Worm (Caenorhabditis elegans): ENCODE measurements around the gene T22H9.1.

DNA sequence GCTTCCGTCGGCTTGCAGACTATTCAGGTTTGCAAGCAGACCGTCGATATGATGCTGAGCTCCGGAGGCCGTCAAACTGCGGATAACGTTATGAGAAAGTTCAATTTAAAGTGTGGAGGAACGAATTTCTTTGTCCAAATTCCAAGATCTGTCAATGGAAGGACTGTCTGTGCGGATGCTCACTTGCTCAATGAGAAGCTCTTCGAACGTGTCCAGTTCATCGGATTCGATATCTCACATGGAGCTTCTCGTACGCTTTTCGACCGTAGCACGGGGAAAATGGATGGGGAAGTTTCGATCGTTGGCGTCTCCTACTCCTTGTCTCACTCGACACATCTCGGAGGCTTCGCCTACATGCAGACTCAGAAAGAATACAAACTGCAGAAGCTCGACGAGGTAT lies 13.6 kb upstream of the T22H9.1 start:
- TF ChIP-seq tra-4 (tag; optimal IDR thresholded peaks at IDR 0.05) (no peak), ama-1 (optimal IDR thresholded peaks at IDR 0.05) (no peak), tbx-11 (GFP tag; IDR thresholded peaks at IDR 0.05) (no peak), flt-1 (GFP tag; IDR thresholded peaks at IDR 0.05) (no peak), hmbx-1 (tag; optimal IDR thresholded peaks at IDR 0.05) (no peak), B0310.2 (tag; optimal IDR thresholded peaks at IDR 0.05) (no peak), pes-1 (GFP tag; IDR thresholded peaks at IDR 0.05) (no peak), ceh-13 (GFP tag; optimal IDR thresholded peaks at IDR 0.05) (no peak), aly-1 (tag; optimal IDR thresholded peaks at IDR 0.05) (no peak), scrt-1 (GFP tag; IDR thresholded peaks at IDR 0.05) (no peak), hnd-1 (tag; optimal IDR thresholded peaks at IDR 0.05) (no peak), ets-7 (tag; optimal IDR thresholded peaks at IDR 0.05) (no peak)
